Fruit fly (Drosophila melanogaster): Measurements from ENCODE around the gene CG34448.

The CG34448 gene

DNA sequence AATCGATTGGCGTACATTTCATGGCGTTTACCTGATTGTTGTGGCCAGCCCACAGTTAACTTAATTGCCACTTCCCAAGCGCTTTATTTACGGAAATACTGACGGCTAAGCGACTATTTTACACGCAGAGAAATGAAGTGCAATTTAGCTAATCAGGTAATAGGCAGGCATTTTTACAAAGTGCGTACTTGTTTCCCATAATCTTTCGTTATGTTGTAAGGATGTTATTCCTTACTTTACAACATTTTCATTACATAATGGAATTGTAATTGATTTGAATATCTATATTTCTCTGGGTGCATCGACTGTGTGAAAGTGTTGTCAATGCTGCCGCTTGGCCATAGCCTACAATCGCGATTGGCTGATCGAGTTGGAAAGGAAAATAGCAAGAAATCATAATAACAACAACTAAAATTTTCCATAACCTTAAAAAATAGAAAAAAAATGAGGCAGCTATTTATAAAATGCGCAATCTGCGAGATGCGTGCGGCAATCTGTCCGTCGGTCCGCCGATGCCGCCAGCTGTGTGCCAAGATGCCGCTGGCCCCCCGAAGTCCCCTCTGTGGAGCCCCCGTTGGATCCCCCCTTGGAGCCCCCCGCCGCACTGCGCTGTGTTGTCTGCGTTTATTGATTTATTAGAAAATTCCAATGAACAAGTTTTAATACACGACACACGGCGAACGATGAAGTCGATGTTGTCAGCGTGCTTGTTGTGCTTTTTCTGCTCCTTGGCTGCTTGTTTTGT lies 8.9 kb upstream of the CG34448 start (continued):
- TF ChIP-seq CG15073 (GFP tag; optimal IDR thresholded peaks at IDR 0.05): no peak
- TF ChIP-seq CG10543 (GFP tag; optimal IDR thresholded peaks at IDR 0.05): no peak
- TF ChIP-seq fd64A (GFP tag; optimal IDR thresholded peaks at IDR 0.05): no peak
- TF ChIP-seq CG10959 (GFP tag; IDR thresholded peaks at IDR 0.05): no peak
- no peak for TF ChIP-seq CG15011 (GFP tag; optimal IDR thresholded peaks at IDR 0.05)
- no peak for TF ChIP-seq CG7745 (tag; optimal IDR thresholded peaks at IDR 0.05)
- TF ChIP-seq CG4820 (GFP tag; optimal IDR thresholded peaks at IDR 0.05): peak; percentile 46
- peak; percentile 28 for TF ChIP-seq CG1647 (GFP tag; optimal IDR thresholded peaks at IDR 0.05)
- TF ChIP-seq br (optimal IDR thresholded peaks at IDR 0.05): no peak
- TF ChIP-seq CG8944 (GFP tag; optimal IDR thresholded peaks at IDR 0.05): peak; percentile 35
- no peak for TF ChIP-seq CG8281 (tag; optimal IDR thresholded peaks at IDR 0.05)
- TF ChIP-seq Hmr (GFP tag; optimal IDR thresholded peaks at IDR 0.05): peak; percentile 18
- peak; percentile 81 for TF ChIP-seq CG11504 (tag; optimal IDR thresholded peaks at IDR 0.05)
- TF ChIP-seq CG1832 (GFP tag; optimal IDR thresholded peaks at IDR 0.05): no peak
- peak; percentile 85 for TF ChIP-seq Sox102F (GFP tag; optimal IDR thresholded peaks at IDR 0.05)
- TF ChIP-seq MESR4 (GFP tag; optimal IDR thresholded peaks at IDR 0.05): no peak
- no peak for TF ChIP-seq CG11247 (GFP tag; IDR thresholded peaks at IDR 0.05)
- TF ChIP-seq CG8290 (GFP tag; optimal IDR thresholded peaks at IDR 0.05): peak; percentile 5
- TF ChIP-seq CG8290 (tag; optimal IDR thresholded peaks at IDR 0.05): no peak
- no peak for TF ChIP-seq B-H2 (GFP tag; optimal IDR thresholded peaks at IDR 0.05)
- no peak for TF ChIP-seq CG16779 (GFP tag; IDR thresholded peaks at IDR 0.05)
- peak; percentile 55 for TF ChIP-seq CG15269 (tag; optimal IDR thresholded peaks at IDR 0.05)
- no peak for TF ChIP-seq CG2116 (GFP tag; optimal IDR thresholded peaks at IDR 0.05)
- TF ChIP-seq ERR (GFP tag; optimal IDR thresholded peaks at IDR 0.05): no peak
- TF ChIP-seq pb (GFP tag; optimal IDR thresholded peaks at IDR 0.05): no peak
- no peak for TF ChIP-seq CG7372 (GFP tag; IDR thresholded peaks at IDR 0.05)
- TF ChIP-seq Mad (GFP tag; optimal IDR thresholded peaks at IDR 0.05): no peak
- peak; percentile 22 for TF ChIP-seq Fer3 (tag; optimal IDR thresholded peaks at IDR 0.05)
- TF ChIP-seq CG13123 (GFP tag; optimal IDR thresholded peaks at IDR 0.05): no peak
- TF ChIP-seq z (GFP tag; IDR thresholded peaks at IDR 0.05): no peak
- no peak for TF ChIP-seq CG33557 (GFP tag; optimal IDR thresholded peaks at IDR 0.05)
- TF ChIP-seq cato (GFP tag; optimal IDR thresholded peaks at IDR 0.05; ENCODE audit: borderline replicate concordance): peak; percentile 41
- TF ChIP-seq CG4854 (GFP tag; optimal IDR thresholded peaks at IDR 0.05): peak; percentile 43
- TF ChIP-seq CG13775 (GFP tag; optimal IDR thresholded peaks at IDR 0.05): no peak
- TF ChIP-seq Sin3A (optimal IDR thresholded peaks at IDR 0.05): no peak
- TF ChIP-seq Pdp1 (GFP tag; optimal IDR thresholded peaks at IDR 0.05): peak; percentile 51 to 81
- TF ChIP-seq nerfin-1 (tag; optimal IDR thresholded peaks at IDR 0.05): no peak
- TF ChIP-seq CG14965 (GFP tag; optimal IDR thresholded peaks at IDR 0.05; ENCODE audit: borderline replicate concordance): no peak
- peak; percentile 21 for TF ChIP-seq CG3281 (GFP tag; optimal IDR thresholded peaks at IDR 0.05)
- TF ChIP-seq CG3726 (GFP tag; IDR thresholded peaks at IDR 0.05): no peak
- no peak for TF ChIP-seq NFAT (GFP tag; IDR thresholded peaks at IDR 0.05)
- TF ChIP-seq Ada2b (GFP tag; IDR thresholded peaks at IDR 0.05): peak; percentile 61; the same call in 1 of the 2 replicates
- TF ChIP-seq lov (optimal IDR thresholded peaks at IDR 0.05): no peak
- no peak for TF ChIP-seq lov (GFP tag; IDR thresholded peaks at IDR 0.05)
- TF ChIP-seq CG15696 (tag; optimal IDR thresholded peaks at IDR 0.05): no peak
- TF ChIP-seq Fer2 (tag; optimal IDR thresholded peaks at IDR 0.05): no peak
- no peak for TF ChIP-seq lola (GFP tag; optimal IDR thresholded peaks at IDR 0.05)
- TF ChIP-seq CG6689 (GFP tag; IDR thresholded peaks at IDR 0.05): peak; percentile 38; the same call in 1 of the 2 replicates
- TF ChIP-seq D (optimal IDR thresholded peaks at IDR 0.05): no peak
- peak; percentile 9 for TF ChIP-seq D (GFP tag; optimal IDR thresholded peaks at IDR 0.05)
- peak; percentile 42; the same call in 1 of the 3 replicates for TF ChIP-seq ase (GFP tag; IDR thresholded peaks at IDR 0.05)
